Fruit fly (Drosophila melanogaster): ENCODE measurements around the gene U4-U6-60K.

Gene U4-U6-60K

DNA sequence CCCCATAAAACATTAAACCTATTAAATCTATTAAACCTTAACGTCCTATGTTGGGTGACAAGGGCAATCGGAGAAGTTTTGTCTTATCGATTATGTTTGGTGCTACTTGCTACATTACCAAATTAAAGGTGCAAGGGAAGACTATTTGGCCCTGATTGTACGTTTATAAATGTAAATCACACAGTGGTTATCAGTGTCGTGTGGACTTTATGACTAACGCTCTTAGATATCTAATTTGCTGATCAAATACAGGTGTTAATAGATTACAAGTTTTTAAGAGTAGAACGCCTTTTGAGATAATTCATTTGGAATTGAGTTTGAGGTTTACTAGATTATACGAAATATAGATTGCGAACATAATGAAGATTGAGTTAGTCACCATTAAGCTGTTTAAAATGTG, 25.2 kb upstream of the U4-U6-60K start:
- TF ChIP-seq CG13204 (GFP tag; optimal IDR thresholded peaks at IDR 0.05): no peak
- no peak for TF ChIP-seq CG34367 (tag; optimal IDR thresholded peaks at IDR 0.05)
- TF ChIP-seq CG12605 (GFP tag; IDR thresholded peaks at IDR 0.05): no peak
- TF ChIP-seq Pif1A (GFP tag; optimal IDR thresholded peaks at IDR 0.05): no peak
- no peak for TF ChIP-seq CG17806 (tag; optimal IDR thresholded peaks at IDR 0.05)
- no peak for TF ChIP-seq CG8301 (tag; optimal IDR thresholded peaks at IDR 0.05)
- no peak for TF ChIP-seq CG14655 (GFP tag; optimal IDR thresholded peaks at IDR 0.05)
- no peak for TF ChIP-seq CG15710 (tag; optimal IDR thresholded peaks at IDR 0.05)
- TF ChIP-seq Pif1B (GFP tag; optimal IDR thresholded peaks at IDR 0.05): no peak
- TF ChIP-seq CG9948 (tag; optimal IDR thresholded peaks at IDR 0.05): no peak
- no peak for TF ChIP-seq CG4496 (GFP tag; IDR thresholded peaks at IDR 0.05)
- TF ChIP-seq CG10348 (GFP tag; IDR thresholded peaks at IDR 0.05): no peak
- TF ChIP-seq rn (GFP tag; IDR thresholded peaks at IDR 0.05): no peak
- TF ChIP-seq fd96Ca (GFP tag; IDR thresholded peaks at IDR 0.05): no peak
- TF ChIP-seq EcR (GFP tag; optimal IDR thresholded peaks at IDR 0.05): no peak
- no peak for TF ChIP-seq CG8159 (tag; optimal IDR thresholded peaks at IDR 0.05)

- TF ChIP-seq CG14655 (GFP tag; optimal IDR thresholded peaks at IDR 0.05): no peak
- TF ChIP-seq CG8301 (tag; optimal IDR thresholded peaks at IDR 0.05): no peak
- no peak for TF ChIP-seq CG8159 (tag; optimal IDR thresholded peaks at IDR 0.05)
- TF ChIP-seq CG32121 (GFP tag; IDR thresholded peaks at IDR 0.05): no peak
- no peak for TF ChIP-seq CG10348 (GFP tag; IDR thresholded peaks at IDR 0.05)
- no peak for TF ChIP-seq rn (GFP tag; IDR thresholded peaks at IDR 0.05)
- no peak for TF ChIP-seq CG13204 (GFP tag; optimal IDR thresholded peaks at IDR 0.05)
- no peak for TF ChIP-seq EcR (GFP tag; optimal IDR thresholded peaks at IDR 0.05)
- TF ChIP-seq gl (tag; optimal IDR thresholded peaks at IDR 0.05): no peak
- no peak for TF ChIP-seq CG9948 (tag; optimal IDR thresholded peaks at IDR 0.05)
- TF ChIP-seq Snoo (tag; optimal IDR thresholded peaks at IDR 0.05): no peak
- TF ChIP-seq Ets98B (GFP tag; IDR thresholded peaks at IDR 0.05): no peak
- no peak for TF ChIP-seq CG4496 (GFP tag; IDR thresholded peaks at IDR 0.05)
- TF ChIP-seq D1 (tag; optimal IDR thresholded peaks at IDR 0.05): no peak
These were observed 24.5 kb upstream of the U4-U6-60K start for dm6 chr3L:17538250-17538649.

DNA sequence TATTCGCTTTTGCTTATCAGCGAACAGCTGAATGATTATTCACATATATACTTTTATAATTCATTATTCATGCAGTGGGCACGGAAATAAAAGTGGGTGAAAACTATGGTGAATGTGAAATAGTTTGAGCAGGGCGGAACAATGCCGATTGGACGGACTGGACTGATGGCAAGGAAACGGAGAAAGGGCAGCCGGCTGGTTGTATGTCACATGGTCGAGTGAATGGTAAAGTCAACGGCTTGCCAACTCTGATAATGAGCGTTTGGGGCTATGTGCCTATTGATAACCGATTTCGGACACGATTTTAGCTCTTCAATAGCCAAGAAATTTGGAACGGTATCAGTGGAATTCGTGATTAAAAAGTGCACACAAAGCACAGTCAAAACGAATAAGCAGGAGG, 22.1 kb upstream of the U4-U6-60K start:
- no peak for TF ChIP-seq Snoo (tag; optimal IDR thresholded peaks at IDR 0.05)
- no peak for TF ChIP-seq CG17806 (tag; optimal IDR thresholded peaks at IDR 0.05)

dm6 chr3L:17534396-17534795, 20.7 kb upstream of the U4-U6-60K start:
- TF ChIP-seq Pif1A (GFP tag; optimal IDR thresholded peaks at IDR 0.05): no peak
- TF ChIP-seq Pif1B (GFP tag; optimal IDR thresholded peaks at IDR 0.05): no peak
- no peak for TF ChIP-seq rn (GFP tag; IDR thresholded peaks at IDR 0.05)
- no peak for TF ChIP-seq CG32121 (GFP tag; IDR thresholded peaks at IDR 0.05)
- TF ChIP-seq EcR (GFP tag; optimal IDR thresholded peaks at IDR 0.05): no peak
- no peak for TF ChIP-seq CG12605 (GFP tag; IDR thresholded peaks at IDR 0.05)
- TF ChIP-seq CG14655 (GFP tag; optimal IDR thresholded peaks at IDR 0.05): no peak
- TF ChIP-seq Snoo (tag; optimal IDR thresholded peaks at IDR 0.05): no peak
- TF ChIP-seq CG15710 (tag; optimal IDR thresholded peaks at IDR 0.05): no peak
- TF ChIP-seq CG13204 (GFP tag; optimal IDR thresholded peaks at IDR 0.05): no peak
- TF ChIP-seq gl (tag; optimal IDR thresholded peaks at IDR 0.05): no peak
- TF ChIP-seq CG8301 (tag; optimal IDR thresholded peaks at IDR 0.05): no peak
- no peak for TF ChIP-seq CG10348 (GFP tag; IDR thresholded peaks at IDR 0.05)
- TF ChIP-seq CG9948 (tag; optimal IDR thresholded peaks at IDR 0.05): no peak
- no peak for TF ChIP-seq Ets98B (GFP tag; IDR thresholded peaks at IDR 0.05)
- TF ChIP-seq CG4496 (GFP tag; IDR thresholded peaks at IDR 0.05): no peak

DNA sequence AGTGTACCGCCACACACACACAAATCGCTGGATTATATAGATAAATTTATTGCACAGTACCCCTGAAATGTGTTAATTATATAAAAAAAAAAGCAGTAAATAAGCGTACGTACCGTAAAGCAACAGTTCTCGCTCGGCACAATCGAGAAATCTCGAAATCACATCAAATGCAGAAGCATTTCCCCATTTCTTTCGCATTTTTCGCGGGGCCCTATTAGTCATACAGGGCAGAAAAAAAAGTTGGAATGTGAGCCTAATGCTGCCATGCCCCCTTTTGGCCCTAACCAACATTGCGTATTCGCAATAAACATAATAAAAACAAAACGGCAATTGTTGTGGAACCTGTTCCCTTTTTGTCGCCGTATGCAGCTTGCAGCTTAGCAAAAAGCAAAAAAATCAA, 20.0 kb upstream of the U4-U6-60K start:
- TF ChIP-seq Snoo (tag; optimal IDR thresholded peaks at IDR 0.05) (no peak), CG15710 (tag; optimal IDR thresholded peaks at IDR 0.05) (no peak), CG9948 (tag; optimal IDR thresholded peaks at IDR 0.05) (no peak), CG14655 (GFP tag; optimal IDR thresholded peaks at IDR 0.05) (no peak), CG4496 (GFP tag; IDR thresholded peaks at IDR 0.05) (no peak), CG12605 (GFP tag; IDR thresholded peaks at IDR 0.05) (no peak), CG8159 (tag; optimal IDR thresholded peaks at IDR 0.05) (no peak), CG34367 (tag; optimal IDR thresholded peaks at IDR 0.05) (no peak), Ets98B (GFP tag; IDR thresholded peaks at IDR 0.05) (no peak), EcR (GFP tag; optimal IDR thresholded peaks at IDR 0.05) (no peak), CG10348 (GFP tag; IDR thresholded peaks at IDR 0.05) (no peak), CG32121 (GFP tag; IDR thresholded peaks at IDR 0.05) (no peak), CG13204 (GFP tag; optimal IDR thresholded peaks at IDR 0.05) (no peak), Pif1A (GFP tag; optimal IDR thresholded peaks at IDR 0.05) (no peak), gl (tag; optimal IDR thresholded peaks at IDR 0.05) (no peak), CG8301 (tag; optimal IDR thresholded peaks at IDR 0.05) (no peak), fd96Ca (GFP tag; IDR thresholded peaks at IDR 0.05) (no peak), rn (GFP tag; IDR thresholded peaks at IDR 0.05) (no peak)

dm6 chr3L:17532898-17533700, 19.4 kb upstream of the U4-U6-60K start:
- TF ChIP-seq CG10348 (GFP tag; IDR thresholded peaks at IDR 0.05): no peak
- TF ChIP-seq CG13204 (GFP tag; optimal IDR thresholded peaks at IDR 0.05): peak; percentile 43
- peak; percentile 26 for TF ChIP-seq Snoo (tag; optimal IDR thresholded peaks at IDR 0.05)
- TF ChIP-seq gl (tag; optimal IDR thresholded peaks at IDR 0.05): no peak
- TF ChIP-seq CG8159 (tag; optimal IDR thresholded peaks at IDR 0.05): peak; percentile 36
- TF ChIP-seq CG9948 (tag; optimal IDR thresholded peaks at IDR 0.05): peak; percentile 23
- TF ChIP-seq Ets98B (GFP tag; IDR thresholded peaks at IDR 0.05): peak; percentile 35; the same call in 1 of the 2 replicates
- peak; percentile 50 for TF ChIP-seq CG15710 (tag; optimal IDR thresholded peaks at IDR 0.05)
- TF ChIP-seq CG12605 (GFP tag; IDR thresholded peaks at IDR 0.05): peak; percentile 86
- no peak for TF ChIP-seq CG4496 (GFP tag; IDR thresholded peaks at IDR 0.05)
- TF ChIP-seq Pif1A (GFP tag; optimal IDR thresholded peaks at IDR 0.05): peak; percentile 21
- peak; percentile 15 for TF ChIP-seq EcR (GFP tag; optimal IDR thresholded peaks at IDR 0.05)
- TF ChIP-seq CG17806 (tag; optimal IDR thresholded peaks at IDR 0.05): peak; percentile 24
- TF ChIP-seq CG8301 (tag; optimal IDR thresholded peaks at IDR 0.05): no peak

Data from whole organism, pupa.